Worm (Caenorhabditis elegans): Measurements from ENCODE around the gene srd-48.

ce11 chrX:12335808-12336207 lies at the start of gene srd-48:
- no peak for TF ChIP-seq ztf-11 (tag; optimal IDR thresholded peaks at IDR 0.05)
- no peak for TF ChIP-seq elt-3 (tag; optimal IDR thresholded peaks at IDR 0.05)
- TF ChIP-seq ztf-4 (tag; optimal IDR thresholded peaks at IDR 0.05), result no peak
- TF ChIP-seq skn-1 (tag; optimal IDR thresholded peaks at IDR 0.05), result no peak
- no peak for TF ChIP-seq fkh-10 (GFP tag; optimal IDR thresholded peaks at IDR 0.05)
- TF ChIP-seq blmp-1 (tag; optimal IDR thresholded peaks at IDR 0.05), result no peak
- TF ChIP-seq snpc-4 (tag; optimal IDR thresholded peaks at IDR 0.05), result no peak
- TF ChIP-seq ceh-90 (tag; optimal IDR thresholded peaks at IDR 0.05), result no peak
- no peak for TF ChIP-seq nhr-12 (tag; optimal IDR thresholded peaks at IDR 0.05)
- TF ChIP-seq nhr-11 (tag; optimal IDR thresholded peaks at IDR 0.05), result no peak
